Fruit fly (Drosophila melanogaster) whole organism, wandering third instar larva: ENCODE results near the gene Ir68b.

Source experiments
- CG9705 ChIP-seq: fragments of 200-800 bp; sonication (Bioruptor generic); optimal IDR thresholded peaks from 2 replicates; lab custom pipeline; 2018; ENCODE audit warnings: missing biosample characterization, mild to moderate bottlenecking, missing genetic modification characterization
- GATAd ChIP-seq: sonication (Bioruptor generic); optimal IDR thresholded peaks from 2 replicates; lab custom pipeline; 2016; ENCODE audit warnings: missing biosample characterization, missing genetic modification characterization
- HLH106 ChIP-seq: fragments of 200-800 bp; optimal IDR thresholded peaks from 3 replicates; lab custom pipeline; 2019; ENCODE audit warnings: missing biosample characterization, mild to moderate bottlenecking, missing genetic modification characterization, moderate library complexity
- Jra ChIP-seq: sonication (Bioruptor generic); optimal IDR thresholded peaks from 2 replicates; lab custom pipeline; 2016; ENCODE audit warnings: missing biosample characterization, missing genetic modification characterization
- Rel ChIP-seq, 2 experiments: fragments of 200-800 bp; sonication (Bioruptor generic) in 1 of 2; optimal IDR thresholded peaks; 2 replicates in 1 of 2; 3 replicates in 1 of 2; lab custom pipeline; 2016 to 2019; ENCODE audit warnings: mild to moderate bottlenecking in 2 of 2, missing biosample characterization in 2 of 2, missing genetic modification characterization in 2 of 2, moderate library complexity in 1 of 2
- Vsx2 ChIP-seq: fragments of 200-300, 225-300 bp; sonication (Bioruptor generic); optimal IDR thresholded peaks from 2 replicates; lab custom pipeline; 2018; ENCODE audit warnings: missing biosample characterization, missing genetic modification characterization; ENCODE audit not compliant: partially characterized antibody
- br ChIP-seq: fragments of 200-800 bp; sonication (Bioruptor generic); optimal IDR thresholded peaks from 2 replicates; lab custom pipeline; 2016; ENCODE audit warnings: missing biosample characterization, missing genetic modification characterization
- pan ChIP-seq: fragments of >200 bp; optimal IDR thresholded peaks from 2 replicates; lab custom pipeline; 2017
- woc ChIP-seq: sonication (Bioruptor generic); optimal IDR thresholded peaks from 2 replicates; lab custom pipeline; 2016; ENCODE audit warnings: missing biosample characterization, mild to moderate bottlenecking, missing genetic modification characterization

DNA sequence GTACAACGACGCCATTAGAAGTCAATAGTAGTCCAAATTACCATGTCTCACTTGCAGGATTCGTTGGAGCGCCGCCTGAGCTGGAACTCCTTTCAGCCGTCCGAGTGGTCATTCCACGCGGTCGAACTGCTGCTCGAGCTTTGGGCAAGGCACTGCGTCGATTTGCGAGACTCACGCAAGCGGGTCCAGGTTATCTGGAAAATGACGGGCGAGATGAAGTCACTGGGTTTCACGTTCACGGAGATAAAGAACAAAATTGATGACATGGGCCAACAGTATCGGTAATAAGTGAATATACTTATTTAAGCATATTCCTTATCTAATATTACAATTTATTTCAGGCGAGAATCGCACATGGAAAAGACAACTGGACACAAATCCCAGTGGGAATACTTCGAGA lies 8.6 kb downstream of the Ir68b start:
- no peak for TF ChIP-seq GATAd (GFP tag; lab: Kevin White, UChicago)
- no peak for TF ChIP-seq pan (lab: Kevin White, UChicago)
- no peak for TF ChIP-seq Vsx2 (GFP tag; lab: Kevin White, UChicago)
- TF ChIP-seq HLH106 (tag; lab: Kevin White, UChicago): no peak
- TF ChIP-seq CG9705 (GFP tag; lab: Kevin White, UChicago): no peak
- TF ChIP-seq Rel (GFP tag; optimal IDR thresholded peaks at IDR 0.05; lab: Kevin White, UChicago): no peak
- TF ChIP-seq Rel (tag; optimal IDR thresholded peaks at IDR 0.05; lab: Kevin White, UChicago): no peak
- no peak for TF ChIP-seq Jra (GFP tag; lab: Kevin White, UChicago)
- no peak for TF ChIP-seq woc (GFP tag; lab: Kevin White, UChicago)
- no peak for TF ChIP-seq br (GFP tag; lab: Kevin White, UChicago)
